Worm (Caenorhabditis elegans) whole organism, L4 larva: Measurements from ENCODE around the gene Y62H9A.8.

Experiments
- F44E2.7 ChIP-seq: fragments of 200-800 bp; sonication (Bioruptor generic); IDR thresholded peaks from 2 replicates; pipeline ENCODE4 v2.1.2; 2022; ENCODE audit warnings: missing genetic modification characterization, missing compliant biosample characterization
- dmd-8 ChIP-seq: fragments of 200-800 bp; sonication (Bioruptor generic); IDR thresholded peaks from 2 replicates; pipeline ENCODE4 v1.3.6; 2022; ENCODE audit warnings: missing genetic modification characterization, missing compliant biosample characterization
- lin-15B ChIP-seq: fragments of 150-350 bp; sonication (generic microtip); optimal IDR thresholded peaks from 3 replicates; lab custom pipeline; 2014; ENCODE audit warnings: missing biosample characterization, missing genetic modification characterization
- spr-3 ChIP-seq: fragments of 200-800 bp; sonication (Bioruptor generic); optimal IDR thresholded peaks from 2 replicates; lab custom pipeline; 2018; ENCODE audit warnings: mild to moderate bottlenecking, missing genetic modification characterization, missing compliant biosample characterization
- zfp-2 ChIP-seq: sonication (generic microtip); optimal IDR thresholded peaks from 2 replicates; lab custom pipeline; 2016; ENCODE audit warnings: mild to moderate bottlenecking, missing genetic modification characterization, missing compliant biosample characterization

Gene Y62H9A.8

DNA sequence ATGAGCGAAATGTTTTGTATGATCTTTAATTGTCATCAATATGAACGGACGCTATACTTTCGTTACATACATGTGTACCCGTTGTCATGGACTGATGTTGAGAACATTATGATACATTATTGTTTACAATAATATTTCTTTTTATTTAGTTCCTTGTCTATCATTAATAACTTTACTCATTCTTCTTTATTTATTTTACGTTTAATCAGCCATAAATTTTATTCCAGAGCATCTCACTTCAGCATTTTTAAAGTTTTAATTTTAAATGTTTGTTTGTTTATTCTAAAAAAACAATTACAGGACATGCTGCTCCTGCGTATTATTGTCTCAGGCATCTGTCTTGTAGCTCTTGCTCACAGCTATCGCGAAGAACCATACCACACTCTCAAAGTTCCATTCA lies 48.9 kb downstream of the Y62H9A.8 start, which contains the start of gene F54F7.2:
F54F7.2 (plus strand) TSS at position 301 of the 400 bp plus-strand sequence.
- no peak for TF ChIP-seq F44E2.7 (GFP tag; lab: Robert Waterston, UW)
- TF ChIP-seq lin-15B (tag; lab: Kevin White, UChicago): no peak
- no peak for TF ChIP-seq dmd-8 (GFP tag; lab: Robert Waterston, UW)
- no peak for TF ChIP-seq zfp-2 (tag; lab: Kevin White, UChicago)
- no peak for TF ChIP-seq spr-3
